Worm (Caenorhabditis elegans): ENCODE data around the gene skr-5.

- no peak for TF ChIP-seq lin-39 (tag; optimal IDR thresholded peaks at IDR 0.05)
- no peak for TF ChIP-seq ZK546.5 (tag; optimal IDR thresholded peaks at IDR 0.05)
- TF ChIP-seq egl-27 (tag; optimal IDR thresholded peaks at IDR 0.05), result no peak
- TF ChIP-seq nhr-77 (tag; optimal IDR thresholded peaks at IDR 0.05), result no peak
- no peak for TF ChIP-seq nhr-12 (tag; optimal IDR thresholded peaks at IDR 0.05)
Measured at ce11 chrV:17344876-17345275, 2.8 kb upstream of the skr-5 start, which contains the start of the genes fbxa-188 and fbxa-189.
